Fruit fly (Drosophila melanogaster) whole organism, embryonic: ENCODE data around the gene ATPsyngamma.

ENCODE experiments used
- CG10147 ChIP-seq: fragments of 200-800 bp; sonication (Bioruptor generic); optimal IDR thresholded peaks from 2 replicates; lab custom pipeline; 2019; ENCODE audit warnings: missing biosample characterization, mild to moderate bottlenecking, missing genetic modification characterization, moderate library complexity
- CG10654 ChIP-seq: fragments of 200-800 bp; sonication (Bioruptor generic); optimal IDR thresholded peaks from 2 replicates; lab custom pipeline; 2016; ENCODE audit warnings: missing biosample characterization, missing genetic modification characterization
- CG12744 ChIP-seq: fragments of 200-800 bp; sonication (Bioruptor generic); optimal IDR thresholded peaks from 2 replicates; lab custom pipeline; 2016; ENCODE audit warnings: missing biosample characterization, missing genetic modification characterization
- CG13123 ChIP-seq: fragments of 200-800 bp; sonication (Bioruptor generic); optimal IDR thresholded peaks from 2 replicates; lab custom pipeline; 2016; ENCODE audit warnings: missing biosample characterization, missing genetic modification characterization
- CG15479 ChIP-seq: fragments of 200-800 bp; sonication (Bioruptor generic); optimal IDR thresholded peaks from 3 replicates; lab custom pipeline; 2019; ENCODE audit warnings: missing biosample characterization, mild to moderate bottlenecking, missing genetic modification characterization, moderate library complexity
- CG15514 ChIP-seq: fragments of 200-800 bp; sonication (Bioruptor generic); optimal IDR thresholded peaks from 3 replicates; lab custom pipeline; 2017; ENCODE audit warnings: missing biosample characterization, missing genetic modification characterization, mild to moderate bottlenecking, moderate library complexity, missing genetic modification reagents
- CG16863 ChIP-seq: fragments of 200-800 bp; sonication (Bioruptor generic); optimal IDR thresholded peaks from 3 replicates; lab custom pipeline; 2016; ENCODE audit warnings: missing biosample characterization, missing genetic modification characterization
- CG17186 ChIP-seq: fragments of 200-800 bp; sonication (Bioruptor generic); optimal IDR thresholded peaks from 3 replicates; lab custom pipeline; 2017; ENCODE audit warnings: missing biosample characterization, missing genetic modification reagents, missing genetic modification characterization
- CG2120 ChIP-seq: fragments of 200-800 bp; sonication (Bioruptor generic); optimal IDR thresholded peaks from 3 replicates; lab custom pipeline; 2016; ENCODE audit warnings: missing biosample characterization, missing genetic modification characterization
- CG2712 ChIP-seq: fragments of 200-800 bp; optimal IDR thresholded peaks from 3 replicates; lab custom pipeline; 2019; ENCODE audit warnings: missing biosample characterization, mild to moderate bottlenecking, missing genetic modification characterization, moderate library complexity
- CG32532 ChIP-seq: fragments of 200-800 bp; sonication (Bioruptor generic); IDR thresholded peaks from 2 replicates; pipeline ENCODE4 v1.3.6; 2022; ENCODE audit warnings: missing biosample characterization, missing genetic modification characterization
- CG4360 ChIP-seq: fragments of 200-800 bp; sonication (Bioruptor generic); IDR thresholded peaks from 2 replicates; pipeline ENCODE4 v1.3.6; 2022; ENCODE audit warnings: missing biosample characterization, missing genetic modification characterization
- CG8924 ChIP-seq: fragments of 200-800 bp; optimal IDR thresholded peaks from 3 replicates; lab custom pipeline; 2019; ENCODE audit warnings: missing biosample characterization, mild to moderate bottlenecking, missing genetic modification characterization, moderate library complexity
- CG8944 ChIP-seq: fragments of 200-800 bp; sonication (Bioruptor generic); optimal IDR thresholded peaks from 3 replicates; lab custom pipeline; 2016; ENCODE audit warnings: missing biosample characterization, missing genetic modification characterization
- D ChIP-seq, 2 experiments: fragments of 200-800 bp in 1 of 2; fragments of >200 bp in 1 of 2; sonication (Bioruptor generic) in 1 of 2; optimal IDR thresholded peaks; 2 replicates in 1 of 2; 3 replicates in 1 of 2; lab custom pipeline; 2017; ENCODE audit warnings: mild to moderate bottlenecking in 1 of 2, missing biosample characterization in 1 of 2, missing genetic modification characterization in 1 of 2, missing genetic modification reagents in 1 of 2
- Dek ChIP-seq: fragments of 200-800 bp; sonication (Bioruptor generic); optimal IDR thresholded peaks from 3 replicates; lab custom pipeline; 2019; ENCODE audit warnings: missing biosample characterization, mild to moderate bottlenecking, missing genetic modification characterization, moderate library complexity
- Drgx ChIP-seq: fragments of 200-800 bp; sonication (Bioruptor generic); IDR thresholded peaks from 2 replicates; pipeline ENCODE4 v1.3.6; 2022; ENCODE audit warnings: missing biosample characterization, missing genetic modification characterization
- HLH3B ChIP-seq: fragments of 200-800 bp; sonication (Bioruptor generic); IDR thresholded peaks from 2 replicates; pipeline ENCODE4 v1.3.6; 2022; ENCODE audit warnings: missing biosample characterization, missing genetic modification characterization
- HLH54F ChIP-seq: fragments of 200-800 bp; sonication (Bioruptor generic); optimal IDR thresholded peaks from 3 replicates; lab custom pipeline; 2016; ENCODE audit warnings: missing biosample characterization, missing genetic modification characterization
- Hmx ChIP-seq: fragments of 200-800 bp; sonication (Bioruptor generic); optimal IDR thresholded peaks from 2 replicates; lab custom pipeline; 2016; ENCODE audit warnings: missing biosample characterization, missing genetic modification characterization
- Rx ChIP-seq: fragments of 200-800 bp; sonication (Bioruptor generic); IDR thresholded peaks from 2 replicates; pipeline ENCODE4 v1.3.6; 2022; ENCODE audit warnings: missing biosample characterization, missing genetic modification characterization
- Sry-β ChIP-seq: fragments of 200-800 bp; sonication (Bioruptor generic); optimal IDR thresholded peaks from 2 replicates; lab custom pipeline; 2018; ENCODE audit warnings: missing biosample characterization, mild to moderate bottlenecking, missing genetic modification characterization, moderate library complexity
- Trl ChIP-seq, 3 experiments: fragments of >200 bp in 2 of 3; fragments of 200-800 bp in 1 of 3; sonication (Bioruptor generic) in 1 of 3; optimal IDR thresholded peaks; 2 replicates in 1 of 3; 3 replicates in 2 of 3; lab custom pipeline; 2016 to 2017; ENCODE audit warnings: missing biosample characterization in 1 of 3, missing genetic modification characterization in 1 of 3
- cad ChIP-seq: fragments of >200 bp; optimal IDR thresholded peaks from 2 replicates; lab custom pipeline; 2017; ENCODE audit warnings: missing biosample characterization, missing genetic modification characterization
- cg ChIP-seq: fragments of 200-800 bp; sonication (Bioruptor generic); optimal IDR thresholded peaks from 3 replicates; lab custom pipeline; 2019; ENCODE audit warnings: missing biosample characterization, mild to moderate bottlenecking, missing genetic modification characterization, moderate library complexity
- chinmo ChIP-seq: fragments of 200-800 bp; sonication (Bioruptor generic); IDR thresholded peaks from 4 replicates; pipeline ENCODE4 v1.3.6; 2022; ENCODE audit warnings: missing biosample characterization, missing genetic modification characterization; ENCODE audit not compliant: partially characterized antibody
- crol ChIP-seq: fragments of 200-800 bp; sonication (Bioruptor generic); IDR thresholded peaks from 2 replicates; pipeline ENCODE4 v1.3.6; 2022; ENCODE audit warnings: missing biosample characterization, missing genetic modification characterization
- danr ChIP-seq: fragments of 200-800 bp; sonication (Bioruptor generic); IDR thresholded peaks from 2 replicates; pipeline ENCODE4 v1.3.6; 2022; ENCODE audit warnings: missing biosample characterization, missing genetic modification characterization
- dpn ChIP-seq, 2 experiments: fragments of 200-800 bp; sonication (Bioruptor generic); optimal IDR thresholded peaks; 3 replicates each; lab custom pipeline; 2016; ENCODE audit warnings: missing biosample characterization in 2 of 2, missing genetic modification characterization in 2 of 2
- fd96Cb ChIP-seq: fragments of 200-800 bp; sonication (Bioruptor generic); optimal IDR thresholded peaks from 2 replicates; lab custom pipeline; 2018; ENCODE audit warnings: missing biosample characterization, mild to moderate bottlenecking, missing genetic modification characterization, moderate library complexity
- gem ChIP-seq: fragments of 200-800 bp; sonication (Bioruptor generic); optimal IDR thresholded peaks from 2 replicates; lab custom pipeline; 2019; ENCODE audit warnings: missing biosample characterization, mild to moderate bottlenecking, missing genetic modification characterization, moderate library complexity
- lilli ChIP-seq: fragments of 200-800 bp; sonication (Bioruptor generic); optimal IDR thresholded peaks from 3 replicates; lab custom pipeline; 2016; ENCODE audit warnings: missing biosample characterization, missing genetic modification characterization
- luna ChIP-seq: fragments of 200-800 bp; sonication (Bioruptor generic); optimal IDR thresholded peaks from 2 replicates; lab custom pipeline; 2016; ENCODE audit warnings: missing biosample characterization, missing genetic modification characterization
- otp ChIP-seq: fragments of 200-800 bp; sonication (Bioruptor generic); IDR thresholded peaks from 3 replicates; pipeline ENCODE4, ENCODE4 v1.3.6; 2022; ENCODE audit warnings: missing biosample characterization, missing genetic modification characterization
- p53 ChIP-seq: fragments of 200-800 bp; sonication (Bioruptor generic); optimal IDR thresholded peaks from 2 replicates; lab custom pipeline; 2016; ENCODE audit warnings: missing biosample characterization, missing genetic modification characterization
- rib ChIP-seq: fragments of 200-800 bp; sonication (Bioruptor generic); IDR thresholded peaks from 2 replicates; pipeline ENCODE4 v1.3.6; 2022; ENCODE audit warnings: missing biosample characterization, missing genetic modification characterization
- row ChIP-seq: fragments of 200-800 bp; sonication (Bioruptor generic); IDR thresholded peaks from 3 replicates; pipeline ENCODE4 v1.3.6; 2022; ENCODE audit warnings: missing biosample characterization, missing genetic modification characterization
- sd ChIP-seq: fragments of 200-800 bp; sonication (Bioruptor generic); optimal IDR thresholded peaks from 3 replicates; lab custom pipeline; 2018; ENCODE audit warnings: missing biosample characterization, mild to moderate bottlenecking, missing genetic modification characterization, moderate library complexity
- slbo ChIP-seq: fragments of 200-800 bp; sonication (Bioruptor generic); IDR thresholded peaks from 2 replicates; pipeline ENCODE4 v1.3.6; 2022; ENCODE audit warnings: missing biosample characterization, missing genetic modification characterization
- so ChIP-seq: fragments of 200-800 bp; sonication (Bioruptor generic); IDR thresholded peaks from 3 replicates; pipeline ENCODE4 v1.3.6; 2022; ENCODE audit warnings: missing biosample characterization, missing genetic modification characterization
- tll ChIP-seq, 2 experiments: fragments of 200-800 bp in 1 of 2; fragments of >200 bp in 1 of 2; sonication (Bioruptor generic) in 1 of 2; optimal IDR thresholded peaks; 2 replicates each; lab custom pipeline; 2017 to 2019; ENCODE audit warnings: missing biosample characterization in 2 of 2, missing genetic modification characterization in 2 of 2, mild to moderate bottlenecking in 1 of 2, moderate library complexity in 1 of 2
- zen ChIP-seq: fragments of 200-800 bp; sonication (Bioruptor generic); optimal IDR thresholded peaks from 3 replicates; lab custom pipeline; 2018; ENCODE audit warnings: missing biosample characterization, mild to moderate bottlenecking, missing genetic modification characterization, moderate library complexity

Gene ATPsyngamma

DNA sequence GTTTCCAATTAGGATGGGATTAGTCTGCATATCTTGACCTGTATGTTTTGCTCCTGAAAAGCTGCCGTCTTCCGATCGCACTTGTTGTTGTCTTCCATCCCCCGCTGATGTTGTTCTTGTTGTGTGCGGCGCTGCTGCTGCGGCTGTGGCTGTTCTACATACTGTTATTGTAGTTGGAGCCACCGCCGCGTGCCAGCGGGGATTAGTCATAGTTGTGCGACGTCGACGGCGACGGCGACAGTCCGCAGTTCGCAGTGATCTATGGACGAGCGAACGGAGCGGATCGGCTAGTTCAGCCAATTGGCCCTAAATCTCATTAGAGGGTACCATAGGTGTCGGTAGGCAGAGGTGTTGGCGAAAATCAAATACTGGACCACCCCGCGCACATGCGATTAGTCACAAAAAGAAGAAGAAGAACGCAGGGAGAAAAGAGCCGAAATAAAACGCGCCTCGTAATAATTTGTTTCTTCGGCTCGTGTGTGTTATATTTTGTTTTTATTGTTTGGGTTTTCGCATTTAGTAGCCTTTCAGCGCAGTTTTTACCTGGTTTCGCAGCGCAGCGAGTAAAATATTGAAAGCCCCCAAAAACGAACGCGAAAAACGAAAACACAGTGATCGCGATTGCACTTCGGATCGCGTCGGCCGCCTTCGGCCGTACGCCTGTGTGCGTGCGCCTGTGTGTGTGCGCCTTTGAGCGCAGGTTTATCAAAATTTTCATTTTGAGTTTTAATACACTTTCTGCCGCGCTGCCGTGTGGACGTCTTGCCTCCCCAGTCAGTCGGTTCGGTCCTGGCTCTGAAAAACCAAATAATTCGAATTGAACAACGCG is 16.5 kb upstream of the ATPsyngamma start, which contains the start of gene kay (continued):
- TF ChIP-seq CG8924 = no peak
- no peak for TF ChIP-seq so (GFP tag; lab: Robert Waterston, UW)
- no peak for TF ChIP-seq danr (GFP tag; lab: Robert Waterston, UW)
- peak; percentile 72 for TF ChIP-seq sd (tag; lab: Kevin White, UChicago)

DNA sequence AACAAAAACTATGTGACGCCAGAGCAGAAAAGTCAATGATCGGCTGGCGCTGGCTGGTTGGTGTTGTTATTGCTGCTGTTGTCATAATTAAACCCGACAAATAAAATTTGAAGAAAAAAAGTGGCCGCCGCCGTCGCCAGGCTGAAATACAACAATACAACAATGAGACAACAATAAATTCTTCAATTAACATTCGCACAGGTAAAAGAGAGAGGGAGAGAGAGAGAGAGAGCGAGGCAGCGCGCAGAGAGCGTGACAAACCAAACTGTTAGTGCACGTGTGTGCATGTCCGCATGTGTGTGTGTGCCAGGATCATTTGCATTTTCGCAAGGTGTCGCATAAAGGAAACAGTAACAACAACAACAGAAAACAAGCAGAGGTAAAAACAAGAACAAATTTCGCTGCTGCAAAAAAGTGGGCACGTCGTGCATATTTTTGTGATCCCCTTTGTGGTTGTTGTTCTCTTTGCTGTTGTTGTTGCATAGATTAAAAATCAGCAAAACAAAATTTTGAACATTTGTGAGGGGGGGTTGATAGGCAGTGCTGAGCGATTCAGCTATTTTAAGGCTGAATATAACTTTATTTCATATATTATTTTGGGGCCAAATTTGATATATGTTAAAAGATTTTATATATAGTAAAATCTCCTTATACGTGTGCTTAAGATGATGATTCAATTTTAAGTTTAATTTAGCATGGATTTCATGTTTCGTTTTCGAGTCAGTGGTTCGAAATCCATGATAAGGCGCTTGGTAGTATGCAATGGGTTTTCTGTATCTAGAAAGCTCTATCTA is 15.5 kb upstream of the ATPsyngamma start:
- TF ChIP-seq Hmx (GFP tag; lab: Kevin White, UChicago) (no peak), rib (GFP tag; lab: Robert Waterston, UW) (no peak), D (optimal IDR thresholded peaks at IDR 0.05; lab: Kevin White, UChicago) (peak; percentile 59), D (GFP tag; optimal IDR thresholded peaks at IDR 0.05; lab: Kevin White, UChicago) (no peak), zen (tag; lab: Kevin White, UChicago) (peak; percentile 89), cad (GFP tag; lab: Kevin White, UChicago) (peak; percentile 52), chinmo (0 out of 4 replicates have a peak, but pooled peaks have one; percentile 74), Sry-β (GFP tag; lab: Kevin White, UChicago) (peak; percentile 62), Trl (optimal IDR thresholded peaks at IDR 0.05; lab: Kevin White, UChicago) (peak; percentile 66 to 84), Trl (GFP tag; optimal IDR thresholded peaks at IDR 0.05; lab: Kevin White, UChicago) (no peak), CG4360 (GFP tag; lab: Robert Waterston, UW) (peak; percentile 79), fd96Cb (tag; lab: Kevin White, UChicago) (no peak), row (peak; percentile 34; the same call in 1 of the 3 replicates), tll (GFP tag; optimal IDR thresholded peaks at IDR 0.05; lab: Kevin White, UChicago) (peak in 1 of 2 experiments; percentile 68), CG15479 (GFP tag; lab: Kevin White, UChicago) (peak; percentile 80), cg (peak; percentile 23)

DNA sequence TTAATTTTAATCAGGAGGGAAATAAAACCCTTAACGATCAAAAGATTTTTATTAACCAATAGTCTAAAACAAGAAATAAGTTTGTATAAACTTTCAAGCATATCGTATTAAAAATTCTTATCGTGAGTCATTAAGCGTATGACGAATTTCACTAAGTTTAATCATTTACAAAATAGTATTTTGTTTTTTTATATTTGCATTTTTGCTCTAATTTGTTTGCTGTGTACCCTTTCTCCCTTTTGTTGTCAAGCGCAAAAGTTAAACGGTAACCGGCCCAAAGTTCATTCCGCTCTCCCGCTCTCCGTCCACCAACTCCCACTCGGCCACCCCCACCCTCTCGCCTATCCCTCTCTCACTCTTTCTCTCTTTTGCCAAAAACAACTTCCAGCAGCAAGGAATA is 14.8 kb upstream of the ATPsyngamma start:
- peak; percentile 18 for TF ChIP-seq CG2120 (GFP tag; lab: Kevin White, UChicago)
- no peak for TF ChIP-seq luna (GFP tag; lab: Kevin White, UChicago)
- no peak for TF ChIP-seq CG10147 (GFP tag; lab: Kevin White, UChicago)
- 0 out of 2 replicates have a peak, but pooled peaks have one; percentile 28 for TF ChIP-seq HLH3B (GFP tag; lab: Robert Waterston, UW)
- peak; percentile 6; the same call in 1 of the 2 replicates for TF ChIP-seq Drgx
- peak; percentile 39; the same call in 1 of the 2 replicates for TF ChIP-seq CG32532
- TF ChIP-seq slbo (GFP tag; lab: Robert Waterston, UW) = peak; percentile 55; the same call in 1 of the 2 replicates
- 0 out of 2 replicates have a peak, but pooled peaks have one; percentile 3 for TF ChIP-seq Rx (GFP tag; lab: Robert Waterston, UW)
- TF ChIP-seq CG13123 (GFP tag; lab: Kevin White, UChicago) = no peak
- 0 out of 3 replicates have a peak, but pooled peaks have one; percentile 11 for TF ChIP-seq row
- TF ChIP-seq crol (GFP tag; lab: Robert Waterston, UW) = 0 out of 2 replicates have a peak, but pooled peaks have one; percentile 21
- peak; percentile 24 for TF ChIP-seq gem (tag; lab: Kevin White, UChicago)
- no peak for TF ChIP-seq CG17186 (GFP tag; lab: Kevin White, UChicago)
- TF ChIP-seq, all 482 proteins: peak for 9

DNA sequence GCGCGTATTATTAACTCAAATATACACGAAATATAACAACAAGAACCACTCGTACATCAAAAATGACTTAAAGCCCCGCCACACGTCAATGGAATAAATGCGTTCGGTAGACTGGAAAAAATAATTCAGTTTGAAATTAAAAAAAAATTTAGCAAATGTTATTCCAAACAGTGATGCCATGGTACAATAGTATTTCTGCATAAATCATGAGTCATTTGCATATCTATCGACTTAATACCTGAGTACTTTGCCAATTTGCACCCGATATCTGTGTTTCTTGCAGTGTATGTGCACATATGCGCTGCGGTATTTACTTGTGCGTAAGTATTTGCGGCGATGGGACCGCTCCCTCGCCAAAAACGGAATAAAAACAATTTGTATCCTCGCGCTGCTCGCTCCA is 14.2 kb upstream of the ATPsyngamma start:
- TF ChIP-seq dpn (GFP tag; optimal IDR thresholded peaks at IDR 0.05; lab: Kevin White, UChicago) (peak; percentile 3 to 12), HLH54F (GFP tag; lab: Kevin White, UChicago) (peak; percentile 21), Dek (tag; lab: Kevin White, UChicago) (no peak), CG8944 (peak; percentile 24), otp (GFP tag; lab: Robert Waterston, UW) (no peak; the same call in 2 of the 3 replicates), CG15514 (no peak), CG2712 (tag; lab: Kevin White, UChicago) (peak; percentile 42), lilli (GFP tag; lab: Kevin White, UChicago) (peak; percentile 30), CG10654 (GFP tag; lab: Kevin White, UChicago) (peak; percentile 39), CG12744 (GFP tag; lab: Kevin White, UChicago) (no peak), CG16863 (GFP tag; lab: Kevin White, UChicago) (peak; percentile 19), p53 (GFP tag; lab: Kevin White, UChicago) (no peak)
